Fruit fly (Drosophila melanogaster) S2 (cell line): Measurements from ENCODE around the gene CG7079.

Experiments
- CG8478 ChIP-seq: fragments of >200 bp; optimal IDR thresholded peaks from 2 replicates; lab custom pipeline; 2018
- CTCF ChIP-seq, 2 experiments: fragments of >200 bp; optimal IDR thresholded peaks; 2 replicates each; lab custom pipeline; 2018

dm6 chr3R:21090230-21091021 lies 41.8 kb upstream of the CG7079 start:
- TF ChIP-seq CTCF (optimal IDR thresholded peaks at IDR 0.05; lab: Kevin White, UChicago) (no peak), CG8478 (lab: Kevin White, UChicago) (no peak)
